Fruit fly (Drosophila melanogaster): Measurements from ENCODE around the gene CG5653.

DNA sequence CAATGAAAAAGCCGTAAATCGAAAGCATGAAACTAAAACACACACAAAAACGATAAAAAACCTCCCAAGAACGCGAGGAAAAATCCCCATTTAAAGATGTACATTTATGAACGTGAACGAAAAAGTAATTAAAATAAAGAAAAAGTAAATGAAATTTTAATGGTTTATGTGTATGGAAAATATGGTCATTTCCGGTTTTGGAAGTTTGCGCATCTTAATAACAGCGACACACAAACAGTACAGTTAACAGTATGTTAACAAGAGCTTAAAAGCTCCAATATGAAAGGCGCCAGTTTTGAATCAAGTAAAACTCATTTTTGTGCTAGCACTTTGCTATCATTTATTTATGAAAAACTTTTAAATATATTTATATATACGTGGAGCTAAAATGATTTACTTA, 34.3 kb downstream of the CG5653 start:
- TF ChIP-seq foxo (GFP tag; optimal IDR thresholded peaks at IDR 0.05) (no peak), psq (GFP tag; optimal IDR thresholded peaks at IDR 0.05) (no peak), rgr (GFP tag; optimal IDR thresholded peaks at IDR 0.05) (no peak)

All from whole organism, wandering third instar larva.